Fruit fly (Drosophila melanogaster) whole organism, embryonic: Measurements from ENCODE around the gene CCHa2.
A peak's percentile ranks its signal among the peaks of the same experiment; 100 is the strongest.

ENCODE experiments used
- Asciz ChIP-seq: fragments of 200-800 bp; sonication (Bioruptor generic); optimal IDR thresholded peaks from 2 replicates; lab custom pipeline; 2017; ENCODE audit warnings: missing biosample characterization, mild to moderate bottlenecking, missing genetic modification characterization, missing genetic modification reagents
- Atf6 ChIP-seq: fragments of 200-800 bp; sonication (Bioruptor generic); IDR thresholded peaks from 2 replicates; pipeline ENCODE4 v1.3.6; 2022; ENCODE audit warnings: missing biosample characterization, missing genetic modification characterization
- BtbVII ChIP-seq: fragments of 200-800 bp; sonication (Bioruptor generic); optimal IDR thresholded peaks from 3 replicates; lab custom pipeline; 2017; ENCODE audit warnings: missing biosample characterization, mild to moderate bottlenecking, missing genetic modification characterization
- CG10366 ChIP-seq: fragments of 200-800 bp; sonication (Bioruptor generic); IDR thresholded peaks from 2 replicates; pipeline ENCODE4 v1.3.6; 2022; ENCODE audit warnings: missing biosample characterization, missing genetic modification characterization
- CG10543 ChIP-seq: fragments of 200-800 bp; sonication (Bioruptor generic); optimal IDR thresholded peaks from 3 replicates; lab custom pipeline; 2017; ENCODE audit warnings: missing biosample characterization, mild to moderate bottlenecking, missing genetic modification characterization, moderate library complexity
- CG10959 ChIP-seq: fragments of 200-800 bp; sonication (Bioruptor generic); IDR thresholded peaks from 2 replicates; pipeline ENCODE4 v1.3.6; 2022; ENCODE audit warnings: missing biosample characterization, missing genetic modification characterization
- CG10979 ChIP-seq: fragments of 200-800 bp; sonication (Bioruptor generic); optimal IDR thresholded peaks from 2 replicates; lab custom pipeline; 2018; ENCODE audit warnings: missing biosample characterization, mild to moderate bottlenecking, missing genetic modification characterization, moderate library complexity
- CG12236 ChIP-seq: fragments of 200-800 bp; sonication (Bioruptor generic); optimal IDR thresholded peaks from 2 replicates; lab custom pipeline; 2016; ENCODE audit warnings: missing biosample characterization, missing genetic modification characterization
- CG14710 ChIP-seq: fragments of 200-800 bp; sonication (Bioruptor generic); optimal IDR thresholded peaks from 3 replicates; lab custom pipeline; 2019; ENCODE audit warnings: missing biosample characterization, mild to moderate bottlenecking, missing genetic modification characterization, moderate library complexity
- CG14965 ChIP-seq: fragments of 200-800 bp; sonication (Bioruptor generic); optimal IDR thresholded peaks from 2 replicates; lab custom pipeline; 2016; ENCODE audit warnings: missing biosample characterization, missing genetic modification characterization, borderline replicate concordance
- CG15479 ChIP-seq: fragments of 200-800 bp; sonication (Bioruptor generic); optimal IDR thresholded peaks from 3 replicates; lab custom pipeline; 2019; ENCODE audit warnings: missing biosample characterization, mild to moderate bottlenecking, missing genetic modification characterization, moderate library complexity
- CG1602 ChIP-seq: fragments of 200-800 bp; sonication (Bioruptor generic); optimal IDR thresholded peaks from 3 replicates; lab custom pipeline; 2016; ENCODE audit warnings: missing biosample characterization, missing genetic modification characterization
- CG17359 ChIP-seq: fragments of 200-800 bp; sonication (Bioruptor generic); optimal IDR thresholded peaks from 3 replicates; lab custom pipeline; 2018; ENCODE audit warnings: missing biosample characterization, mild to moderate bottlenecking, missing genetic modification characterization, moderate library complexity
- CG17829 ChIP-seq: fragments of 200-800 bp; optimal IDR thresholded peaks from 2 replicates; lab custom pipeline; 2019; ENCODE audit warnings: missing biosample characterization, mild to moderate bottlenecking, missing genetic modification characterization, moderate library complexity
- CG18476 ChIP-seq: fragments of 200-800 bp; sonication (Bioruptor generic); optimal IDR thresholded peaks from 2 replicates; lab custom pipeline; 2016; ENCODE audit warnings: missing biosample characterization, mild to moderate bottlenecking, missing genetic modification characterization
- CG18764 ChIP-seq: fragments of 200-800 bp; sonication (Bioruptor generic); optimal IDR thresholded peaks from 3 replicates; lab custom pipeline; 2016; ENCODE audit warnings: missing biosample characterization, missing genetic modification characterization
- CG2199 ChIP-seq: fragments of 200-800 bp; sonication (Bioruptor generic); IDR thresholded peaks from 3 replicates; pipeline ENCODE4 v1.3.6; 2022; ENCODE audit warnings: missing biosample characterization, missing genetic modification characterization
- CG42726 ChIP-seq: fragments of 200-800 bp; sonication (Bioruptor generic); IDR thresholded peaks from 2 replicates; pipeline ENCODE4 v1.3.6; 2022; ENCODE audit warnings: missing biosample characterization, missing genetic modification characterization; ENCODE audit not compliant: partially characterized antibody
- CG4328 ChIP-seq: fragments of 200-800 bp; sonication (Bioruptor generic); optimal IDR thresholded peaks from 3 replicates; lab custom pipeline; 2017; ENCODE audit warnings: missing biosample characterization, missing genetic modification reagents, missing genetic modification characterization
- CG4404 ChIP-seq: fragments of 200-800 bp; sonication (Bioruptor generic); IDR thresholded peaks from 2 replicates; pipeline ENCODE4 v1.3.6; 2022; ENCODE audit warnings: missing biosample characterization, missing genetic modification characterization
- CG4617 ChIP-seq: fragments of 200-800 bp; sonication (Bioruptor generic); optimal IDR thresholded peaks from 3 replicates; lab custom pipeline; 2016; ENCODE audit warnings: missing biosample characterization, missing genetic modification characterization, borderline replicate concordance
- CG6175 ChIP-seq: fragments of 200-800 bp; sonication (Bioruptor generic); IDR thresholded peaks from 3 replicates; pipeline ENCODE4 v1.3.6; 2022; ENCODE audit warnings: missing biosample characterization, missing genetic modification characterization
- CG6254 ChIP-seq: fragments of 200-800 bp; sonication (Bioruptor generic); optimal IDR thresholded peaks from 3 replicates; lab custom pipeline; 2017; ENCODE audit warnings: mild to moderate bottlenecking, missing biosample characterization, missing genetic modification reagents, missing genetic modification characterization
- CG6765 ChIP-seq: fragments of 200-800 bp; sonication (Bioruptor generic); optimal IDR thresholded peaks from 3 replicates; lab custom pipeline; 2017; ENCODE audit warnings: missing biosample characterization, mild to moderate bottlenecking, missing genetic modification characterization
- CG8290 ChIP-seq, 3 experiments: fragments of 200-800 bp; sonication (Bioruptor generic); optimal IDR thresholded peaks; 2 replicates each; lab custom pipeline; 2016 to 2019; ENCODE audit warnings: missing biosample characterization in 3 of 3, missing genetic modification characterization in 3 of 3, mild to moderate bottlenecking in 2 of 3, moderate library complexity in 1 of 3
- CG8765 ChIP-seq: fragments of 200-800 bp; sonication (Bioruptor generic); IDR thresholded peaks from 2 replicates; pipeline ENCODE4 v1.3.6; 2022; ENCODE audit warnings: missing biosample characterization, missing genetic modification characterization
- CHES-1-like ChIP-seq: fragments of 200-800 bp; sonication (Bioruptor generic); optimal IDR thresholded peaks from 2 replicates; lab custom pipeline; 2016; ENCODE audit warnings: missing biosample characterization, missing genetic modification characterization
- D ChIP-seq, 2 experiments: fragments of 200-800 bp in 1 of 2; fragments of >200 bp in 1 of 2; sonication (Bioruptor generic) in 1 of 2; optimal IDR thresholded peaks; 2 replicates in 1 of 2; 3 replicates in 1 of 2; lab custom pipeline; 2017; ENCODE audit warnings: mild to moderate bottlenecking in 1 of 2, missing biosample characterization in 1 of 2, missing genetic modification characterization in 1 of 2, missing genetic modification reagents in 1 of 2
- E2f1 ChIP-seq: fragments of 200-800 bp; sonication (Bioruptor generic); IDR thresholded peaks from 2 replicates; pipeline ENCODE4 v1.3.6; 2022; ENCODE audit warnings: missing biosample characterization, missing genetic modification characterization
- NC2β ChIP-seq: fragments of 200-800 bp; sonication (Bioruptor generic); optimal IDR thresholded peaks from 2 replicates; lab custom pipeline; 2016; ENCODE audit warnings: missing biosample characterization, missing genetic modification characterization
- Sox100B ChIP-seq: fragments of 200-800 bp; sonication (Bioruptor generic); optimal IDR thresholded peaks from 3 replicates; lab custom pipeline; 2018; ENCODE audit warnings: missing biosample characterization, mild to moderate bottlenecking, missing genetic modification characterization
- dati ChIP-seq: fragments of 200-800 bp; sonication (Bioruptor generic); IDR thresholded peaks from 2 replicates; pipeline ENCODE4 v1.3.6; 2022; ENCODE audit warnings: missing biosample characterization, missing genetic modification characterization
- ems ChIP-seq: fragments of 200-800 bp; sonication (Bioruptor generic); optimal IDR thresholded peaks from 3 replicates; lab custom pipeline; 2016; ENCODE audit warnings: missing biosample characterization, missing genetic modification characterization
- esg ChIP-seq: fragments of 200-800 bp; sonication (Bioruptor generic); conservative IDR thresholded peaks from 2 replicates; pipeline ENCODE4 v1.3.6; 2022; ENCODE audit warnings: missing biosample characterization, missing genetic modification characterization
- gem ChIP-seq: fragments of 200-800 bp; sonication (Bioruptor generic); optimal IDR thresholded peaks from 2 replicates; lab custom pipeline; 2019; ENCODE audit warnings: missing biosample characterization, mild to moderate bottlenecking, missing genetic modification characterization, moderate library complexity
- gfzf ChIP-seq: fragments of 200-800 bp; sonication (Bioruptor generic); optimal IDR thresholded peaks from 2 replicates; lab custom pipeline; 2016; ENCODE audit warnings: missing biosample characterization, mild to moderate bottlenecking, missing genetic modification characterization, moderate library complexity
- hbn ChIP-seq: fragments of 200-800 bp; sonication (Bioruptor generic); IDR thresholded peaks from 2 replicates; pipeline ENCODE4 v1.3.6; 2022; ENCODE audit warnings: missing biosample characterization, missing genetic modification characterization; ENCODE audit not compliant: partially characterized antibody
- kay ChIP-seq: fragments of 200-800 bp; sonication (Bioruptor generic); optimal IDR thresholded peaks from 2 replicates; lab custom pipeline; 2016; ENCODE audit warnings: missing biosample characterization, missing genetic modification characterization
- kni ChIP-seq: fragments of 200-800 bp; sonication (Bioruptor generic); optimal IDR thresholded peaks from 3 replicates; lab custom pipeline; 2017; ENCODE audit warnings: mild to moderate bottlenecking, missing biosample characterization, missing genetic modification reagents, missing genetic modification characterization
- luna ChIP-seq: fragments of 200-800 bp; sonication (Bioruptor generic); optimal IDR thresholded peaks from 2 replicates; lab custom pipeline; 2016; ENCODE audit warnings: missing biosample characterization, missing genetic modification characterization
- phol ChIP-seq: fragments of 200-800 bp; sonication (Bioruptor generic); optimal IDR thresholded peaks from 3 replicates; lab custom pipeline; 2018; ENCODE audit warnings: missing biosample characterization, mild to moderate bottlenecking, missing genetic modification characterization, moderate library complexity
- prd ChIP-seq, 3 experiments: fragments of >200 bp in 2 of 3; fragments of 200-800 bp in 1 of 3; sonication (Bioruptor generic) in 1 of 3; optimal IDR thresholded peaks in 2 of 3; IDR thresholded peaks in 1 of 3; 2 replicates in 2 of 3; 3 replicates in 1 of 3; pipeline versions ENCODE4 v1.3.6 to Lab custom; 2017 to 2022; ENCODE audit warnings: missing biosample characterization in 1 of 3, missing genetic modification characterization in 1 of 3
- pros ChIP-seq: fragments of 200-800 bp; sonication (Bioruptor generic); optimal IDR thresholded peaks from 3 replicates; lab custom pipeline; 2019; ENCODE audit warnings: missing biosample characterization, mild to moderate bottlenecking, missing genetic modification characterization, moderate library complexity
- rib ChIP-seq: fragments of 200-800 bp; sonication (Bioruptor generic); IDR thresholded peaks from 2 replicates; pipeline ENCODE4 v1.3.6; 2022; ENCODE audit warnings: missing biosample characterization, missing genetic modification characterization
- ro ChIP-seq: fragments of 200-800 bp; sonication (Bioruptor generic); IDR thresholded peaks from 2 replicates; pipeline ENCODE4 v1.3.6; 2022; ENCODE audit warnings: missing biosample characterization, missing genetic modification characterization
- salm ChIP-seq: fragments of 200-800 bp; sonication (Bioruptor generic); optimal IDR thresholded peaks from 2 replicates; lab custom pipeline; 2018; ENCODE audit warnings: missing biosample characterization, mild to moderate bottlenecking, missing genetic modification characterization
- wdn ChIP-seq: fragments of 200-800 bp; sonication (Bioruptor generic); IDR thresholded peaks from 2 replicates; pipeline ENCODE4 v1.3.6; 2022; ENCODE audit warnings: missing biosample characterization, missing genetic modification characterization

Gene CCHa2

dm6 chr3R:13428341-13429040 lies 33.5 kb upstream of the CCHa2 start (continued):
- TF ChIP-seq D (optimal IDR thresholded peaks at IDR 0.05; lab: Kevin White, UChicago) (no peak), D (GFP tag; optimal IDR thresholded peaks at IDR 0.05; lab: Kevin White, UChicago) (peak; percentile 75), CG14710 (tag; lab: Kevin White, UChicago) (peak; percentile 69), CG12236 (GFP tag; lab: Kevin White, UChicago) (peak; percentile 2), Sox100B (GFP tag; lab: Kevin White, UChicago) (peak; percentile 46), CG14965 (GFP tag; lab: Kevin White, UChicago) (no peak), ro (GFP tag; lab: Robert Waterston, UW) (peak; percentile 44; the same call in 1 of the 2 replicates), kni (GFP tag; lab: Kevin White, UChicago) (no peak), CG4404 (peak; percentile 64), NC2β (GFP tag; lab: Kevin White, UChicago) (peak; percentile 24), hbn (GFP tag; lab: Robert Waterston, UW) (no peak), CG2199 (GFP tag; lab: Robert Waterston, UW) (0 out of 3 replicates have a peak, but pooled peaks have one; percentile 31), CG4328 (GFP tag; lab: Kevin White, UChicago) (no peak), CG1602 (GFP tag; lab: Kevin White, UChicago) (peak; percentile 57), CG18764 (GFP tag; lab: Kevin White, UChicago) (peak; percentile 25), CG4617 (GFP tag; lab: Kevin White, UChicago) (peak; percentile 31), CG10979 (tag; lab: Kevin White, UChicago) (peak; percentile 81), CG17829 (peak; percentile 79), CG6765 (GFP tag; lab: Kevin White, UChicago) (no peak), CHES-1-like (GFP tag; lab: Kevin White, UChicago) (no peak), pros (GFP tag; lab: Kevin White, UChicago) (peak; percentile 73), esg (GFP tag; lab: Robert Waterston, UW) (peak; percentile 74), prd (optimal IDR thresholded peaks at IDR 0.05; lab: Kevin White, UChicago) (no peak), prd (GFP tag; IDR thresholded peaks at IDR 0.05; lab: Robert Waterston, UW) (peak; percentile 80), CG17359 (tag; lab: Kevin White, UChicago) (peak; percentile 79), dati (GFP tag; lab: Robert Waterston, UW) (no peak), gfzf (GFP tag; lab: Kevin White, UChicago) (no peak), BtbVII (peak; percentile 50), kay (GFP tag; lab: Kevin White, UChicago) (no peak), CG42726 (GFP tag; lab: Robert Waterston, UW) (no peak), gem (tag; lab: Kevin White, UChicago) (peak; percentile 83), luna (GFP tag; lab: Kevin White, UChicago) (no peak), CG15479 (no peak), CG10959 (GFP tag; lab: Robert Waterston, UW) (peak; percentile 69; the same call in 1 of the 2 replicates), E2f1 (GFP tag; lab: Robert Waterston, UW) (peak; percentile 60; the same call in 1 of the 2 replicates), Atf6 (GFP tag; lab: Robert Waterston, UW) (peak; percentile 32; the same call in 1 of the 2 replicates), CG8290 (GFP tag; optimal IDR thresholded peaks at IDR 0.05; lab: Kevin White, UChicago) (peak; percentile 7), CG8290 (tag; optimal IDR thresholded peaks at IDR 0.05; lab: Kevin White, UChicago) (peak in 1 of 2 experiments; percentile 33), CG10366 (GFP tag; lab: Robert Waterston, UW) (peak; percentile 62), CG18476 (peak; percentile 51), CG6254 (peak; percentile 72), CG8765 (GFP tag; lab: Robert Waterston, UW) (no peak), wdn (GFP tag; lab: Robert Waterston, UW) (no peak), phol (peak; percentile 78), rib (GFP tag; lab: Robert Waterston, UW) (no peak), Asciz (GFP tag; lab: Kevin White, UChicago) (peak; percentile 57), ems (peak; percentile 34), salm (tag; lab: Kevin White, UChicago) (peak; percentile 55), CG10543 (no peak), CG6175 (GFP tag; lab: Robert Waterston, UW) (no peak)
